Worm (Caenorhabditis elegans): ENCODE results near the gene ZK177.2.

The ZK177.2 gene

DNA sequence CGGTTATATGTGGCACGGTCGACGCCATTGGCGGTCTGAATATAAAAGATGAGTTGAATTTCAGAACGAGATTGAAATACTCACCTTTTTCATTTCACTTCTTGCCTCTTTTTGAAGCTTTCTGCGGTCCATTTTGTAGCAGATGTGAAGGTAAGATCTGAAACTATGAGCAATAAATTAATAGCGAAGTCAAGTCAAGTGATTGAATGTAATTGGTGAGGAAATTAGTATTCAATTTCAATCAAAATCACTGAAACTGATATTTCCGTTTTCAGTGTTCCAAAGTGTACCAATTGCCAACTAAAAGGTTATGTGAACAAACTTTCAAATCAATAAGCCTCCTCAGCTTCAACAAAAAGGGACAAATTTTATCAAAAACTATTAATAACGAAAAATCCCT lies 22.7 kb downstream of the ZK177.2 start, which contains the start of gene C17C3.24:
Gene C17C3.24, minus strand, starts transcription at position 101 of the 400 bp plus-strand sequence.
- TF ChIP-seq aly-1 (tag; optimal IDR thresholded peaks at IDR 0.05) (no peak), pes-1 (GFP tag; IDR thresholded peaks at IDR 0.05) (no peak), flt-1 (GFP tag; IDR thresholded peaks at IDR 0.05) (no peak), tbx-37 (GFP tag; conservative IDR thresholded peaks at IDR 0.05) (no peak), hmg-4 (GFP tag; optimal IDR thresholded peaks at IDR 0.05) (no peak), tra-4 (tag; optimal IDR thresholded peaks at IDR 0.05) (no peak), F13C5.2 (tag; optimal IDR thresholded peaks at IDR 0.05) (no peak), ceh-13 (GFP tag; optimal IDR thresholded peaks at IDR 0.05) (no peak), B0310.2 (tag; optimal IDR thresholded peaks at IDR 0.05) (no peak), ets-7 (tag; optimal IDR thresholded peaks at IDR 0.05) (no peak), scrt-1 (GFP tag; IDR thresholded peaks at IDR 0.05) (no peak), tbx-11 (GFP tag; IDR thresholded peaks at IDR 0.05) (no peak), ama-1 (optimal IDR thresholded peaks at IDR 0.05) (no peak), hmbx-1 (tag; optimal IDR thresholded peaks at IDR 0.05) (no peak), hnd-1 (tag; optimal IDR thresholded peaks at IDR 0.05) (no peak), ceh-36 (tag; optimal IDR thresholded peaks at IDR 0.05) (no peak), sea-1 (GFP tag; conservative IDR thresholded peaks at IDR 0.05) (no peak)

DNA sequence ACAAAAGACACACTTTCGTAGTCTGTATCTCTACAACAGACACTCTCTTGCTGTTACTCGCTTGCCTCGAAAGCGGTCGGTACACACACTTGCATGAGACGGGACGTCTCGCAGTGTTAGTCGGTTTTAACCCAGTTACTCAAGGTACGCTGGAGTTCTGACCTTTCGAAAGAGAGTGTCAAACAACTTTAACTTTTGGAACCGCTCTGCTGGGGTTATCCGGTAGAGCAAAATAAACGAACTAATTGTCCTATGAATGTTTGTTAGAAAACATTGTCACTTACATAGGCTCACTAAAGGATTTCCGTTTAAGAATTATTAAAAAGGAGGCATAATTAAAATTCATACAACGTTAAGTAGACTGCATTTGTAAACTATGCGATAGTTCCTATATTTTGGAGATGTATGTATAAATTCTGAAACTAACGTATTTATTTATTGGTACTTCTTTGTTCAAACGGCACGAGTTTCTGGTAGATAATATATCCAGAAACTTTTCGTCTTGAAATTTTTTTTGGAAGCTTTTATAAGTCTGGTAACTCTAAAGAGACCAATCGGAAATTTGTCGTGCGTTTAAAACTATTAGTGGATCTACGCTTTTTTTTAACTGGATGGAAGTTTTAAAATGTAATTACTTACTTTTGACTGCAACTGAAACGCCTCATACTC lies 24.6 kb downstream of the ZK177.2 start:
- TF ChIP-seq tra-4 (tag; optimal IDR thresholded peaks at IDR 0.05) (peak; percentile 88), hnd-1 (tag; optimal IDR thresholded peaks at IDR 0.05) (peak; percentile 59), hmbx-1 (tag; optimal IDR thresholded peaks at IDR 0.05) (peak; percentile 83), hmg-4 (GFP tag; optimal IDR thresholded peaks at IDR 0.05) (peak; percentile 90), scrt-1 (GFP tag; IDR thresholded peaks at IDR 0.05) (peak; percentile 78), flt-1 (GFP tag; IDR thresholded peaks at IDR 0.05) (peak; percentile 60; the same call in 1 of the 2 replicates), aly-1 (tag; optimal IDR thresholded peaks at IDR 0.05) (no peak), B0310.2 (tag; optimal IDR thresholded peaks at IDR 0.05) (peak; percentile 91), sea-1 (GFP tag; conservative IDR thresholded peaks at IDR 0.05) (peak; percentile 90), ceh-13 (GFP tag; optimal IDR thresholded peaks at IDR 0.05) (peak; percentile 30), tbx-11 (GFP tag; IDR thresholded peaks at IDR 0.05) (peak; percentile 85), ets-7 (tag; optimal IDR thresholded peaks at IDR 0.05) (peak; percentile 77), F13C5.2 (tag; optimal IDR thresholded peaks at IDR 0.05) (peak; percentile 95), tbx-37 (GFP tag; conservative IDR thresholded peaks at IDR 0.05) (peak; percentile 59), ama-1 (optimal IDR thresholded peaks at IDR 0.05) (peak; percentile 100), pes-1 (GFP tag; IDR thresholded peaks at IDR 0.05) (peak; percentile 78), ceh-36 (tag; optimal IDR thresholded peaks at IDR 0.05) (peak; percentile 85)

DNA sequence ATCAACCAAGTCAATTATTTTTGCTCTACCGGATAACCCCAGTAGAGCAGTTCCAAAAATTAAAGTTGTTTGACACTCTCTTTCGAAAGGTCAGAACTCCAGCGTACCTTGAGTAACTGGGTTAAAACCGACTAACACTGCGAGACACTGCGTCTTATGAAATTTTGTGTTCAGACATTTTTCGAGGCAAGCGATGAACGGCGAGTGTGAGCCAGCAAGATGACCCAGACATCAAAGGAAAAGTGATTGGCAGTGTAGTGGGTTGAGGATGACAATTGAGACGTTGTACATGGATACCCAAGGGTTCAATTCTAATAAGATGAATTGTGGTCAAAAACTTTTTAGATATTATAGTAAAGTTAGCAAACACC lies 25.1 kb downstream of the ZK177.2 start:
- no peak for TF ChIP-seq flt-1 (GFP tag; IDR thresholded peaks at IDR 0.05)
- no peak for TF ChIP-seq hmbx-1 (tag; optimal IDR thresholded peaks at IDR 0.05)
- no peak for TF ChIP-seq pes-1 (GFP tag; IDR thresholded peaks at IDR 0.05)
- no peak for TF ChIP-seq hmg-4 (GFP tag; optimal IDR thresholded peaks at IDR 0.05)
- no peak for TF ChIP-seq aly-1 (tag; optimal IDR thresholded peaks at IDR 0.05)
- no peak for TF ChIP-seq F13C5.2 (tag; optimal IDR thresholded peaks at IDR 0.05)

DNA sequence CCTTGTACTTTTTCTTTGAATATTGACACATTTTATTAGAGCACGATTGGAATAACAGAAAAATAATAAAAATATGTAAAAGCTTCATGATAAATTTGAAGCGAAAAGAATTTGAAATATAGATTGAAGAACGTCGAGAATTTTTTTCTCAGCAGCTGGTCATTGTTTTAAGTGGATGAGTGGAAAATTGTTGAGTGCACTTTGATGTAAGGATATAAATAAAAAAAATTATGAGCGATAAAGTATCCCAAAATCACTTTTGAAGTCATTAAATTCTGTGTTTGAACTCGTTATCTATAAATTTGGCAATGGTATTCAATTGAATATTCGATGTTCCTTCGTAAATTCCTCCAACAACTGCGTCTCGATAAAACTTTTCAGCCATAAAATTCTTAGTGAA lies 25.8 kb downstream of the ZK177.2 start, which contains the start of gene ins-13:
Gene ins-13, minus strand, starts transcription at position 101 of the 400 bp plus-strand sequence.
- TF ChIP-seq scrt-1 (GFP tag; IDR thresholded peaks at IDR 0.05) = no peak

DNA sequence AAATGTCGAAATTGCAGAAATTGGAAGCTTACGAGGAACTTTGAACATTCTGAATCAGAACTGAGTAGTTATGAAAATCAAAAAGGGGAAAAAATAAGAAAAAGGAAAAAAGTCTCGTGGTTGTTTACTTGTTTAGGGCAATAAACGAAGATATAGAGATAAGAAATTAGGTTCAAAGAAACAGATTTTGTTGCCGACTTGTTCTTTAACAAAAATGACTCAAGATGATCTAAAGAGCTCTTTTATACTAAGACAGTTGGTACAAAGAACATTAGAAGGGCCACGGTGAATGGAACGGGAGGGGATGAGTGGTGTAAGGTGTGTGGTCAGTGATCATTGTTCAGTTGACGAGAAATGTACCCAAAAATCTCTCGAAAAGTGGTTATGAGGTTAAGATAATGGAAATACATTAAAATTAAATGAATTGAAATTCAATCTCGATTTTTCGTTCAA lies 28.5 kb downstream of the ZK177.2 start, which contains the start of gene acdh-2:
Gene acdh-2, minus strand, starts transcription at position 51 of the 453 bp plus-strand sequence.
- TF ChIP-seq tra-4 (tag; optimal IDR thresholded peaks at IDR 0.05) = no peak
- no peak for TF ChIP-seq ceh-36 (tag; optimal IDR thresholded peaks at IDR 0.05)
- no peak for TF ChIP-seq flt-1 (GFP tag; IDR thresholded peaks at IDR 0.05)
- no peak for TF ChIP-seq pes-1 (GFP tag; IDR thresholded peaks at IDR 0.05)
- no peak for TF ChIP-seq ets-7 (tag; optimal IDR thresholded peaks at IDR 0.05)
- TF ChIP-seq ama-1 (optimal IDR thresholded peaks at IDR 0.05) = no peak
- no peak for TF ChIP-seq scrt-1 (GFP tag; IDR thresholded peaks at IDR 0.05)
- no peak for TF ChIP-seq hmbx-1 (tag; optimal IDR thresholded peaks at IDR 0.05)
- TF ChIP-seq ceh-13 (GFP tag; optimal IDR thresholded peaks at IDR 0.05) = no peak
- no peak for TF ChIP-seq tbx-37 (GFP tag; conservative IDR thresholded peaks at IDR 0.05)
- TF ChIP-seq aly-1 (tag; optimal IDR thresholded peaks at IDR 0.05) = no peak

DNA sequence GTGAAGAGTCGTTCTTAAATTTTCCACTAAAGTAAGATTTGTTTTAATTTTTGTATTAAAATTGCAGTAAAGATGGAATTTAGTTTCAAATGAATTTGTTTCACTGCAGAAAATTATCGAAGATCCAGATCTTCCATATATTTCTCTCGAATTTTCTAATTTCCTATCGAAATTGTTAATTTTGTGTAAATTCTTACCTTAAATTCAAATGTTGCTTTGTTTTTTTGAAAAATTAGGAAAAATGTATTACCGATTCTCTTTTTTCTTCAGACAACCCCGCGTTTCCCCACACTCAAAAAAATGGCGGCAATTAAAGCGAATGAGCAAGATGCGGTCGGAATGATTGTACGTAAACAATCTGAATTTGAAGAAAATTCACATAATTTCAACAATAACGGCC lies 30.7 kb downstream of the ZK177.2 start, which contains the start of gene C17C3.6:
Gene C17C3.6, plus strand, starts transcription at position 301 of the 400 bp plus-strand sequence.
- no peak for TF ChIP-seq aly-1 (tag; optimal IDR thresholded peaks at IDR 0.05)
- TF ChIP-seq hmg-4 (GFP tag; optimal IDR thresholded peaks at IDR 0.05) = no peak
- no peak for TF ChIP-seq pes-1 (GFP tag; IDR thresholded peaks at IDR 0.05)
- no peak for TF ChIP-seq ceh-36 (tag; optimal IDR thresholded peaks at IDR 0.05)
- TF ChIP-seq ama-1 (optimal IDR thresholded peaks at IDR 0.05) = no peak
- no peak for TF ChIP-seq ceh-13 (GFP tag; optimal IDR thresholded peaks at IDR 0.05)
- no peak for TF ChIP-seq tbx-11 (GFP tag; IDR thresholded peaks at IDR 0.05)
- no peak for TF ChIP-seq scrt-1 (GFP tag; IDR thresholded peaks at IDR 0.05)
- TF ChIP-seq B0310.2 (tag; optimal IDR thresholded peaks at IDR 0.05) = no peak
- TF ChIP-seq ets-7 (tag; optimal IDR thresholded peaks at IDR 0.05) = no peak

DNA sequence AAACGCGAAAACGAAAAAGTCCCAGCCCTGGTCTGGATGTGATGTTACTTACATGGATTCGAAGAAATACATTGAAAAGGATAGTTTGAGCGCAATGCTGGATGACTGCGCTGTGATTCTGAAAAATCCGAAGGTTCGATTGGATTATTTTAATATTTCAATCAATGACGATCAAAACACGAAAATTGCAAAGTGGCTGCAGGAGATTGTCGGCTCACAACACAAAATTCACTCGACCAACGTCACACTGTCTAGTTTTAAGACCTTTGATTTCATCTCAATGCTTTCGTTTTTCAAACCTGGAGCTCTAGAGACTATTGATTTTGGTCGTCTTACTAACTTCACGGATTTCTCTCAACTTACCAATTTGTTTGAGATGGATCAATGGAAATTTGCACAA lies 32.5 kb downstream of the ZK177.2 start, which contains the start of gene C17C3.5:
Gene C17C3.5, plus strand, starts transcription at position 301 of the 400 bp plus-strand sequence.
- TF ChIP-seq B0310.2 (tag; optimal IDR thresholded peaks at IDR 0.05) = no peak
- TF ChIP-seq hnd-1 (tag; optimal IDR thresholded peaks at IDR 0.05) = no peak
- TF ChIP-seq F13C5.2 (tag; optimal IDR thresholded peaks at IDR 0.05) = no peak
- no peak for TF ChIP-seq scrt-1 (GFP tag; IDR thresholded peaks at IDR 0.05)
- no peak for TF ChIP-seq ceh-36 (tag; optimal IDR thresholded peaks at IDR 0.05)
- TF ChIP-seq tbx-37 (GFP tag; conservative IDR thresholded peaks at IDR 0.05) = no peak
